Fruit fly (Drosophila melanogaster) S2 (cell line): ENCODE results near the gene CG3251.
A peak's percentile ranks its signal among the peaks of the same experiment; 100 is the strongest.

ENCODE experiments used
- CG8478 ChIP-seq: fragments of >200 bp; optimal IDR thresholded peaks from 2 replicates; lab custom pipeline; 2018
- CTCF ChIP-seq, 2 experiments: fragments of >200 bp; optimal IDR thresholded peaks; 2 replicates each; lab custom pipeline; 2018

Gene CG3251

dm6 chr2L:4690602-4691001, at the start of gene CG3251:
Gene CG3251, minus strand, starts transcription at chr2L:4690702.
- TF ChIP-seq CTCF (optimal IDR thresholded peaks at IDR 0.05; lab: Kevin White, UChicago): no peak
- no peak for TF ChIP-seq CG8478 (lab: Kevin White, UChicago)

DNA sequence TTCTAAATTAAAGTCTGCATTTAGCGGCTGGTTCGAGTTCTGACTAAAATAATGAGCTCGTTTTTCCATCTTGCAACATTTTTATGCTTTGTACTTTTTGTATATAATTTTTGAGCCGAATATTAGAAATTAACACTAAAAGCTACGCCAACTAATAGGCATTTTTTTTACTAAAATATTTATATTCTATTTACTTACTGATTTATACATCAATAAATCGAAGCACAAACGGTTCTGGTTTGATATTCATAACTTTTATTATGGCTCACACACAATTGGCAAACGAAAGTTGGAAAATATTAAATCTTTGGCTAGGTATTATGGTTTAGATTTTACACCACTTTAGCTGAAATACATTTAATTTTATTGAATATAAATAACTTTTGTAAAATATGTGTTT, 43.9 kb upstream of the CG3251 start, which contains the start of gene CG15631:
Gene CG15631, minus strand, starts transcription at position 101 of the 400 bp plus-strand sequence.
- TF ChIP-seq CTCF (optimal IDR thresholded peaks at IDR 0.05; lab: Kevin White, UChicago) (no peak), CG8478 (lab: Kevin White, UChicago) (no peak)

dm6 chr2L:4726021-4726420, 35.5 kb upstream of the CG3251 start:
- peak; percentile 79 to 84 for TF ChIP-seq CTCF (optimal IDR thresholded peaks at IDR 0.05; lab: Kevin White, UChicago)
- no peak for TF ChIP-seq CG8478 (lab: Kevin White, UChicago)

dm6 chr2L:4701385-4701784, 10.9 kb upstream of the CG3251 start, which contains the start of gene Taf12L:
Gene Taf12L, minus strand, starts transcription at chr2L:4701485.
- TF ChIP-seq CG8478 (lab: Kevin White, UChicago) (no peak), CTCF (optimal IDR thresholded peaks at IDR 0.05; lab: Kevin White, UChicago) (no peak)

- no peak for TF ChIP-seq CG8478 (lab: Kevin White, UChicago)
- no peak for TF ChIP-seq CTCF (optimal IDR thresholded peaks at IDR 0.05; lab: Kevin White, UChicago)
Observed at dm6 chr2L:4698837-4699236, 8.3 kb upstream of the CG3251 start.

- no peak for TF ChIP-seq CG8478 (lab: Kevin White, UChicago)
Observed at dm6 chr2L:4694421-4694820, 3.9 kb upstream of the CG3251 start, which contains the start of gene dcma. Gene dcma, plus strand, starts transcription at chr2L:4694721.

- TF ChIP-seq CTCF (optimal IDR thresholded peaks at IDR 0.05; lab: Kevin White, UChicago) (no peak), CG8478 (lab: Kevin White, UChicago) (no peak)
Observed at dm6 chr2L:4687211-4687610, 3.3 kb downstream of the CG3251 start, which contains the start of gene Elba3. Gene Elba3, plus strand, starts transcription at chr2L:4687511.

DNA sequence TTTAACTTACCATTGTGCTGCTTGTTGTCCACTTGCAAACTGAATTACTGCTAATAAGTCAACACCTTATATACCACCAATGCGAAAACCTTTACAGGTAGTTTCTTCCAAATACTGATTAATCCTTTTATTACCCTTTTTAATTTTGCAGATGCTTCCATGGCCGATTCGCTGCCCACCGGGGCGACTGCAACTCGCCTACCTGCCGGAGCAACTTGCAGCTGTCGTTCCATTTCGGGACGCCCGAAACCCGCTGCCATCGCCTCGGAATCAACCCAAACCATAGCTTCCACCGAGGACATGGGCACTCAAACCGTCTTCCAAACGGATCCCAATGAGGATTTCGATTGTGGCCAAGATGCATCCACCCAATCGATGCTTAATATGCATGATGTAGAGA, 6.1 kb downstream of the CG3251 start, which contains the start of gene Elba1:
Gene Elba1, minus strand, starts transcription at position 101 of the 400 bp plus-strand sequence.
- TF ChIP-seq CG8478 (lab: Kevin White, UChicago) (no peak), CTCF (optimal IDR thresholded peaks at IDR 0.05; lab: Kevin White, UChicago) (no peak)

- TF ChIP-seq CG8478 (lab: Kevin White, UChicago) (no peak), CTCF (optimal IDR thresholded peaks at IDR 0.05; lab: Kevin White, UChicago) (no peak)
Observed at dm6 chr2L:4682377-4682776, 8.1 kb downstream of the CG3251 start, which contains the start of gene CG11929. Gene CG11929, plus strand, starts transcription at chr2L:4682677.

dm6 chr2L:4660932-4661331, 29.6 kb downstream of the CG3251 start:
- TF ChIP-seq CG8478 (lab: Kevin White, UChicago) (no peak), CTCF (optimal IDR thresholded peaks at IDR 0.05; lab: Kevin White, UChicago) (peak; percentile 54 to 76)

DNA sequence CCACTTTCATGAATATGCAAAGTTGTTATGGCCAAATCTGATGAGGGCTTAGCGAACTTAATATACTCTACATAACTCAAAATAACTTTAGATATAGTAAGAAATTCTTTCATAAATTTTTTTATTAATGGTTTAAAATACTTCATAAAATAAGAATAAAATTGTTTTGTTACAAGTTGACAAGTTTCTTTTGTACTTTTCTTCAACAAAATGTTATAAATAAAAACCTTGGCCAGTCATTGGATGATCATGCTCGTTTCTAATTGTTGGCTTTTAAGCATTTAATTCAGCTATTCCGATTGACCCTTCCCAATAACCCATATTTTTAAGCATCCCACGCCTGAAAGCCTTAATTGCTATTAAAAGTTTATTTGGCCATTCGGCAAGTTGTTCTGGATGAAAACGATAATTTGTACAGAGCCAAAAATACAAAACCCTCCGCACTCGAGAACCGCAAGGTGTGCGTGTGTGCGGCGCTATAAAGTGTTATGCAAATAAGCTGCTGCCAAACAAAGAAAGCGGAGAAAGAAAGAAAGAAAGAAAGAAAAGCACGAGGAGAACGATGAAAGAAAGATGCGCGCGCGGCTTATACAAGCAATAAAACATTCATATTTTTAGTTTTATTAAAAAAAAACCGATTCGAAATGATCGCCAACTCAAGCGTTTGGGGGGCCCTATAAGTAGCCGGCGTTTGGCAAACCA, 39.6 kb downstream of the CG3251 start, which contains the start of gene CG3355:
Gene CG3355, plus strand, starts transcription at position 652 of the 702 bp plus-strand sequence.
- TF ChIP-seq CTCF (optimal IDR thresholded peaks at IDR 0.05; lab: Kevin White, UChicago): no peak
- no peak for TF ChIP-seq CG8478 (lab: Kevin White, UChicago)

dm6 chr2L:4648804-4649203, 41.7 kb downstream of the CG3251 start:
- no peak for TF ChIP-seq CTCF (optimal IDR thresholded peaks at IDR 0.05; lab: Kevin White, UChicago)
- TF ChIP-seq CG8478 (lab: Kevin White, UChicago): no peak

- TF ChIP-seq CG8478 (lab: Kevin White, UChicago) (no peak), CTCF (optimal IDR thresholded peaks at IDR 0.05; lab: Kevin White, UChicago) (no peak)
Observed at dm6 chr2L:4646751-4647150, 43.8 kb downstream of the CG3251 start, which contains the start of gene CG43798. Gene CG43798, plus strand, starts transcription at chr2L:4647051.

DNA sequence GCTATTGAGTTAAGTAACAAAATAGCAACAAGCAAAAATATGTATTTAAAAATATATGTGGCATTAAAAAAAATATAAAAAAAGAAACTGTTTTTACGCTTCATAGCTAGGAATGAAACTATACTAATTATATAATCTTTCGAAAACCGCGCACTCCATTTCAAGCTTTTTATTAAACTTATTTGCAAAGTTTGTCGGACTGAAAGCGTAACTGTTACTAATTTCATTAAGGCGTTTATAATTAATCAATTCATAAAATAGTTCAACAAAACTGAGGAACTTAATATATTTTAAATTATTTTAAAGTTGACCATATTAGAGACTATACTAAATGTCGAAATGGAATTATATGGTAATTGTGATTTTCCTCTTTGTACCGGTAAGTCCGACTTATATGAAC, 47.8 kb downstream of the CG3251 start, which contains the start of gene CG15635:
Gene CG15635, plus strand, starts transcription at position 301 of the 400 bp plus-strand sequence.
- no peak for TF ChIP-seq CG8478 (lab: Kevin White, UChicago)
- TF ChIP-seq CTCF (optimal IDR thresholded peaks at IDR 0.05; lab: Kevin White, UChicago): no peak

dm6 chr2L:4640996-4641395, 49.5 kb downstream of the CG3251 start, which contains the start of gene BG642163:
Gene BG642163, plus strand, starts transcription at chr2L:4641296.
- TF ChIP-seq CG8478 (lab: Kevin White, UChicago) (no peak), CTCF (optimal IDR thresholded peaks at IDR 0.05; lab: Kevin White, UChicago) (no peak)
